Worm (Caenorhabditis elegans) whole organism, midembryonic: ENCODE results near the gene F57F4.1.

ENCODE experiments used
- T22C8.4 ChIP-seq: fragments of 200-800 bp; sonication (Bioruptor generic); IDR thresholded peaks from 2 replicates; pipeline ENCODE4 v1.3.6; 2022; ENCODE audit warnings: missing genetic modification characterization, missing compliant biosample characterization
- cog-1 ChIP-seq: sonication (generic microtip); optimal IDR thresholded peaks from 2 replicates; lab custom pipeline; 2016; ENCODE audit warnings: missing genetic modification characterization, missing compliant biosample characterization
- flt-1 ChIP-seq: fragments of 200-800 bp; sonication (Bioruptor generic); IDR thresholded peaks from 2 replicates; pipeline ENCODE4 v1.3.6; 2022; ENCODE audit warnings: missing genetic modification characterization, missing compliant biosample characterization
- klf-2 ChIP-seq: fragments of 200-800 bp; sonication (Bioruptor generic); conservative IDR thresholded peaks from 2 replicates; pipeline ENCODE4 v1.3.6; 2022; ENCODE audit warnings: missing genetic modification reagents, missing genetic modification characterization, missing compliant biosample characterization
- med-1 ChIP-seq: sonication (generic microtip); optimal IDR thresholded peaks from 2 replicates; lab custom pipeline; 2017; ENCODE audit warnings: missing genetic modification characterization, mild to moderate bottlenecking, missing compliant biosample characterization, antibody characterized with exemption, missing genetic modification reagents; ENCODE audit not compliant: insufficient read depth
- tab-1 ChIP-seq: fragments of 200-800 bp; sonication (Bioruptor generic); IDR thresholded peaks from 2 replicates; pipeline ENCODE4 v1.3.6; 2022; ENCODE audit warnings: missing genetic modification characterization, missing compliant biosample characterization
- ztf-23 ChIP-seq: fragments of 200-800 bp; sonication (Bioruptor generic); IDR thresholded peaks from 2 replicates; pipeline ENCODE4 v1.3.6; 2022; ENCODE audit warnings: missing genetic modification reagents, missing genetic modification characterization, missing compliant biosample characterization
- ztf-29 ChIP-seq: fragments of 200-800 bp; sonication (Bioruptor generic); IDR thresholded peaks from 2 replicates; pipeline ENCODE4 v1.3.6; 2022; ENCODE audit warnings: missing genetic modification reagents, missing genetic modification characterization, missing compliant biosample characterization

- TF ChIP-seq flt-1 (GFP tag; lab: Robert Waterston, UW), result no peak
- TF ChIP-seq ztf-29 (GFP tag; lab: Robert Waterston, UW), result no peak
- TF ChIP-seq klf-2 (GFP tag; lab: Robert Waterston, UW), result no peak
- no peak for TF ChIP-seq tab-1
- TF ChIP-seq ztf-23 (GFP tag; lab: Robert Waterston, UW), result no peak
- TF ChIP-seq T22C8.4 (GFP tag; lab: Robert Waterston, UW), result no peak
- TF ChIP-seq med-1 (GFP tag; lab: Kevin White, UChicago), result no peak
- TF ChIP-seq cog-1, result no peak
These were observed 36.1 kb upstream of the F57F4.1 start for ce11 chrV:6354202-6354601.
